Worm (Caenorhabditis elegans) whole organism, late embryonic: Measurements from ENCODE around the gene Y39G8B.13.

Experiments used
- C08G9.2 ChIP-seq: sonication (generic microtip); optimal IDR thresholded peaks from 2 replicates; lab custom pipeline; 2016; ENCODE audit warnings: mild to moderate bottlenecking, missing genetic modification characterization, moderate library complexity, missing compliant biosample characterization
- C38D4.7 ChIP-seq: fragments of 200-800 bp; sonication (Bioruptor generic); optimal IDR thresholded peaks from 2 replicates; lab custom pipeline; 2018; ENCODE audit warnings: mild to moderate bottlenecking, missing genetic modification characterization, moderate library complexity, missing compliant biosample characterization
- Y22D7AL.16 ChIP-seq: sonication (generic microtip); optimal IDR thresholded peaks from 2 replicates; lab custom pipeline; 2016; ENCODE audit warnings: missing genetic modification characterization, missing compliant biosample characterization
- ahr-1 ChIP-seq: sonication (generic microtip); optimal IDR thresholded peaks from 2 replicates; lab custom pipeline; 2016; ENCODE audit warnings: missing genetic modification characterization, missing compliant biosample characterization
- ama-1 ChIP-seq: fragments of 150-350 bp; optimal IDR thresholded peaks from 2 replicates; lab custom pipeline; 2014
- ceh-19 ChIP-seq: fragments of 200-800 bp; sonication (Bioruptor generic); optimal IDR thresholded peaks from 2 replicates; lab custom pipeline; 2018; ENCODE audit warnings: mild to moderate bottlenecking, missing genetic modification characterization, missing compliant biosample characterization
- ceh-2 ChIP-seq: sonication (generic microtip); optimal IDR thresholded peaks from 2 replicates; lab custom pipeline; 2016; ENCODE audit warnings: missing genotype, missing genetic modification characterization, missing compliant biosample characterization
- ceh-22 ChIP-seq: sonication (generic microtip); optimal IDR thresholded peaks from 2 replicates; lab custom pipeline; 2017; ENCODE audit warnings: missing biosample characterization, missing genetic modification characterization
- ceh-24 ChIP-seq: sonication (generic microtip); optimal IDR thresholded peaks from 2 replicates; lab custom pipeline; 2016; ENCODE audit warnings: mild to moderate bottlenecking, missing genetic modification characterization, missing compliant biosample characterization
- ceh-45 ChIP-seq: fragments of 200-800 bp; sonication (Bioruptor generic); IDR thresholded peaks from 2 replicates; pipeline ENCODE4 v1.3.6; 2022; ENCODE audit warnings: missing genetic modification reagents, missing genetic modification characterization, missing compliant biosample characterization
- ceh-6 ChIP-seq: fragments of 200-800 bp; sonication (Bioruptor generic); optimal IDR thresholded peaks from 2 replicates; lab custom pipeline; 2018; ENCODE audit warnings: mild to moderate bottlenecking, missing genetic modification characterization, missing compliant biosample characterization
- ceh-9 ChIP-seq: sonication (generic microtip); optimal IDR thresholded peaks from 2 replicates; lab custom pipeline; 2016; ENCODE audit warnings: mild to moderate bottlenecking, missing genetic modification characterization, inconsistent platforms, missing compliant biosample characterization
- che-1 ChIP-seq: sonication (generic microtip); optimal IDR thresholded peaks from 2 replicates; lab custom pipeline; 2016; ENCODE audit warnings: mild to moderate bottlenecking, missing genetic modification characterization, missing compliant biosample characterization
- dmd-4 ChIP-seq: sonication (generic microtip); optimal IDR thresholded peaks from 2 replicates; lab custom pipeline; 2016; ENCODE audit warnings: borderline replicate concordance, missing genetic modification characterization, missing compliant biosample characterization
- dve-1 ChIP-seq: sonication (generic microtip); optimal IDR thresholded peaks from 2 replicates; lab custom pipeline; 2017; ENCODE audit warnings: antibody characterized with exemption, mild to moderate bottlenecking, missing genetic modification characterization, missing compliant biosample characterization
- elt-4 ChIP-seq: sonication (generic microtip); optimal IDR thresholded peaks from 2 replicates; lab custom pipeline; 2016; ENCODE audit warnings: missing genetic modification characterization, missing compliant biosample characterization
- ets-4 ChIP-seq: sonication (generic microtip); optimal IDR thresholded peaks from 2 replicates; lab custom pipeline; 2016; ENCODE audit warnings: missing genetic modification characterization, missing compliant biosample characterization
- eyg-1 ChIP-seq: sonication (generic microtip); optimal IDR thresholded peaks from 2 replicates; lab custom pipeline; 2016; ENCODE audit warnings: missing genotype, missing genetic modification characterization, missing compliant biosample characterization
- fkh-10 ChIP-seq: fragments of 150-350 bp; optimal IDR thresholded peaks from 2 replicates; lab custom pipeline; 2014; ENCODE audit warnings: missing biosample characterization, missing genetic modification reagents, missing genetic modification characterization
- hlh-30 ChIP-seq: sonication (generic microtip); optimal IDR thresholded peaks from 2 replicates; lab custom pipeline; 2017; ENCODE audit warnings: antibody characterized with exemption, missing genetic modification characterization, missing compliant biosample characterization; ENCODE audit not compliant: insufficient read depth
- hlh-8 ChIP-seq: sonication (generic microtip); optimal IDR thresholded peaks from 2 replicates; lab custom pipeline; 2016; ENCODE audit warnings: missing genotype, missing genetic modification characterization, missing compliant biosample characterization
- lin-11 ChIP-seq: fragments of 200-800 bp; sonication (Bioruptor generic); optimal IDR thresholded peaks from 2 replicates; lab custom pipeline; 2018; ENCODE audit warnings: mild to moderate bottlenecking, missing genetic modification characterization, missing compliant biosample characterization
- madf-2 ChIP-seq: sonication (generic microtip); optimal IDR thresholded peaks from 2 replicates; lab custom pipeline; 2017; ENCODE audit warnings: missing genetic modification characterization, missing compliant biosample characterization
- npax-4 ChIP-seq: sonication (generic microtip); optimal IDR thresholded peaks from 2 replicates; lab custom pipeline; 2016; ENCODE audit warnings: missing genetic modification characterization, missing compliant biosample characterization
- odd-2 ChIP-seq: sonication (generic microtip); optimal IDR thresholded peaks from 2 replicates; lab custom pipeline; 2017; ENCODE audit warnings: antibody characterized with exemption, mild to moderate bottlenecking, missing genetic modification characterization, missing compliant biosample characterization
- pat-9 ChIP-seq: fragments of 200-800 bp; sonication (Bioruptor generic); optimal IDR thresholded peaks from 2 replicates; lab custom pipeline; 2018; ENCODE audit warnings: mild to moderate bottlenecking, missing genetic modification characterization, moderate library complexity, missing compliant biosample characterization
- pax-1 ChIP-seq: fragments of 150-350 bp; optimal IDR thresholded peaks from 2 replicates; lab custom pipeline; 2014; ENCODE audit warnings: missing biosample characterization, missing genetic modification characterization
- pha-2 ChIP-seq: sonication (generic microtip); optimal IDR thresholded peaks from 2 replicates; lab custom pipeline; 2017; ENCODE audit warnings: mild to moderate bottlenecking, missing genetic modification characterization, missing compliant biosample characterization
- pha-4 ChIP-seq: fragments of 150-350 bp; optimal IDR thresholded peaks from 2 replicates; lab custom pipeline; 2018; ENCODE audit warnings: missing biosample characterization, missing genetic modification reagents, missing genetic modification characterization
- ref-2 ChIP-seq: sonication (generic microtip); optimal IDR thresholded peaks from 2 replicates; lab custom pipeline; 2016; ENCODE audit warnings: missing genetic modification characterization, missing compliant biosample characterization
- rnt-1 ChIP-seq: sonication (generic microtip); optimal IDR thresholded peaks from 2 replicates; lab custom pipeline; 2016; ENCODE audit warnings: missing genetic modification characterization, missing compliant biosample characterization
- sox-2 ChIP-seq: fragments of 200-800 bp; sonication (Bioruptor generic); IDR thresholded peaks from 2 replicates; pipeline ENCODE4 v1.3.6; 2022; ENCODE audit warnings: missing genetic modification reagents, missing genetic modification characterization, missing compliant biosample characterization
- syd-9 ChIP-seq: sonication (generic microtip); optimal IDR thresholded peaks from 2 replicates; lab custom pipeline; 2016; ENCODE audit warnings: mild to moderate bottlenecking, missing genetic modification characterization, moderate library complexity, missing compliant biosample characterization
- tbx-2 ChIP-seq: sonication (generic microtip); optimal IDR thresholded peaks from 2 replicates; lab custom pipeline; 2016; ENCODE audit warnings: missing genetic modification characterization, missing compliant biosample characterization
- tbx-7 ChIP-seq: sonication (generic microtip); optimal IDR thresholded peaks from 2 replicates; lab custom pipeline; 2016; ENCODE audit warnings: missing genotype, missing genetic modification characterization, missing compliant biosample characterization
- ttx-3 ChIP-seq: sonication (generic microtip); optimal IDR thresholded peaks from 2 replicates; lab custom pipeline; 2016; ENCODE audit warnings: missing genetic modification reagents, missing genetic modification characterization, missing compliant biosample characterization
- unc-3 ChIP-seq, 2 experiments: fragments of 200-800 bp in 1 of 2; sonication (Bioruptor generic) in 1 of 2; sonication (generic microtip) in 1 of 2; conservative IDR thresholded peaks in 1 of 2; optimal IDR thresholded peaks in 1 of 2; 2 replicates each; pipeline versions ENCODE4 v1.3.6 to Lab custom; 2016 to 2022; ENCODE audit warnings: missing compliant biosample characterization in 2 of 2, missing genetic modification characterization in 2 of 2, missing genetic modification reagents in 1 of 2
- unc-42 ChIP-seq: sonication (generic microtip); optimal IDR thresholded peaks from 2 replicates; lab custom pipeline; 2016; ENCODE audit warnings: missing genotype, missing genetic modification characterization, missing compliant biosample characterization
- unc-55 ChIP-seq: sonication (generic microtip); optimal IDR thresholded peaks from 2 replicates; lab custom pipeline; 2017; ENCODE audit warnings: missing biosample characterization, missing genetic modification reagents, missing genetic modification characterization
- zip-5 ChIP-seq: sonication (generic microtip); optimal IDR thresholded peaks from 2 replicates; lab custom pipeline; 2016; ENCODE audit warnings: missing genetic modification characterization, missing compliant biosample characterization
- ztf-16 ChIP-seq: sonication (generic microtip); optimal IDR thresholded peaks from 2 replicates; lab custom pipeline; 2017; ENCODE audit warnings: missing genetic modification characterization, missing compliant biosample characterization

Gene Y39G8B.13

ce11 chrII:13991741-13992140, 8.9 kb upstream of the Y39G8B.13 start, which contains the start of gene Y39G8B.5:
TSS of gene Y39G8B.5 (minus strand) at chrII:13991841.
- TF ChIP-seq ceh-24 (tag; lab: Kevin White, UChicago) (no peak), ceh-45 (no peak), ceh-2 (tag; lab: Kevin White, UChicago) (no peak), zip-5 (tag; lab: Kevin White, UChicago) (no peak), hlh-8 (no peak), npax-4 (no peak), unc-3 (GFP tag; conservative IDR thresholded peaks at IDR 0.05; lab: Robert Waterston, UW) (no peak), unc-3 (tag; optimal IDR thresholded peaks at IDR 0.05; lab: Kevin White, UChicago) (no peak), ceh-6 (GFP tag; lab: Kevin White, UChicago) (no peak), odd-2 (no peak), pha-2 (tag; lab: Kevin White, UChicago) (no peak), unc-55 (GFP tag; lab: Kevin White, UChicago) (no peak), unc-42 (tag; lab: Kevin White, UChicago) (no peak), tbx-2 (tag; lab: Kevin White, UChicago) (no peak), tbx-7 (tag; lab: Kevin White, UChicago) (no peak), fkh-10 (no peak), dmd-4 (tag; lab: Kevin White, UChicago) (no peak), ceh-19 (GFP tag; lab: Kevin White, UChicago) (no peak), ceh-22 (tag; lab: Kevin White, UChicago) (no peak), madf-2 (tag; lab: Kevin White, UChicago) (no peak), eyg-1 (tag; lab: Kevin White, UChicago) (no peak)

- TF ChIP-seq che-1 (tag; lab: Kevin White, UChicago): peak; percentile 67
- TF ChIP-seq pat-9: peak; percentile 51
- TF ChIP-seq Y22D7AL.16 (tag; lab: Kevin White, UChicago): peak; percentile 62
- peak; percentile 23 for TF ChIP-seq lin-11 (tag; lab: Kevin White, UChicago)
- TF ChIP-seq C38D4.7 (GFP tag; lab: Kevin White, UChicago): peak; percentile 33
- TF ChIP-seq, all 69 proteins: peak for 5; not testable (repeated sequence) for 64
Measured at ce11 chrII:13986061-13986460, 3.2 kb upstream of the Y39G8B.13 start.

ce11 chrII:13984551-13984950, 1.7 kb upstream of the Y39G8B.13 start, which contains the start of gene sre-47:
TSS of gene sre-47 (minus strand) at chrII:13984651.
- TF ChIP-seq ceh-2 (tag; lab: Kevin White, UChicago): no peak
- TF ChIP-seq ref-2 (tag; lab: Kevin White, UChicago): no peak
- no peak for TF ChIP-seq che-1 (tag; lab: Kevin White, UChicago)
- TF ChIP-seq syd-9: no peak
- TF ChIP-seq ceh-6 (GFP tag; lab: Kevin White, UChicago): no peak
- TF ChIP-seq pax-1 (tag; lab: Kevin White, UChicago): no peak
- TF ChIP-seq unc-55 (GFP tag; lab: Kevin White, UChicago): no peak
- no peak for TF ChIP-seq hlh-30 (tag; lab: Kevin White, UChicago)
- no peak for TF ChIP-seq ttx-3 (tag; lab: Kevin White, UChicago)
- TF ChIP-seq sox-2 (GFP tag; lab: Robert Waterston, UW): no peak
- no peak for TF ChIP-seq pha-4 (tag; lab: Kevin White, UChicago)
- TF ChIP-seq zip-5 (tag; lab: Kevin White, UChicago): no peak
- TF ChIP-seq, all 69 proteins: peak for 0

DNA sequence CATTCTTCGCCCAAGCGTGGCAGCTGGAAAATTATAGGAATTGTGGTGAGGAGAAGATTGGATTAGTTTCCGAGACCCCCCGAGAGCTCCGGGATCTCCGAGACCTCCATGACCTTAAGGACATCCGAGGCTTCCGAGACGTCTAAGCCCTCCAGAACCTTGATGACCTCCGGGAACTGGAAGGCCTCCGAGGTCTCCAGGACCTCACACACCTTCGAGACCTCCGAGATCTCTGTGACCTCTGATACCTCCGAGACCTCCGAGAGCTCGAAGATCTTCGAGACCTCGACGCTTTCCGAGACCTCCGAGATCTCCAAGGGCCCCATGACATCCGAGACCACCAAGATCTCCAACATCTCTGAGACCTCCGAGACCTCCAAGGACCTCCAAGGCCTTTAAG, 600 bp downstream of the Y39G8B.13 start:
- TF ChIP-seq C08G9.2 (tag; lab: Kevin White, UChicago) (no peak), lin-11 (tag; lab: Kevin White, UChicago) (no peak), ahr-1 (tag; lab: Kevin White, UChicago) (no peak), dve-1 (tag; lab: Kevin White, UChicago) (no peak), ama-1 (lab: Kevin White, UChicago) (no peak), ztf-16 (no peak), hlh-8 (no peak), elt-4 (no peak), sox-2 (GFP tag; lab: Robert Waterston, UW) (no peak), ceh-45 (no peak), rnt-1 (tag; lab: Kevin White, UChicago) (no peak), odd-2 (no peak), tbx-2 (tag; lab: Kevin White, UChicago) (no peak), ets-4 (no peak), ceh-9 (tag; lab: Kevin White, UChicago) (no peak), zip-5 (tag; lab: Kevin White, UChicago) (no peak), hlh-30 (tag; lab: Kevin White, UChicago) (no peak), pha-4 (tag; lab: Kevin White, UChicago) (no peak), C38D4.7 (GFP tag; lab: Kevin White, UChicago) (no peak)
